Fruit fly (Drosophila melanogaster) whole organism, embryonic: ENCODE results near the gene flw.

ENCODE experiments used
- Bdp1 ChIP-seq: fragments of 200-800 bp; sonication (Bioruptor generic); optimal IDR thresholded peaks from 3 replicates; lab custom pipeline; 2016; ENCODE audit warnings: missing biosample characterization, missing genetic modification characterization
- Blimp-1 ChIP-seq: fragments of 200-800 bp; sonication (Bioruptor generic); optimal IDR thresholded peaks from 3 replicates; lab custom pipeline; 2018; ENCODE audit warnings: missing biosample characterization, missing genetic modification characterization, mild to moderate bottlenecking, moderate library complexity, missing genetic modification reagents
- CG1024 ChIP-seq: fragments of 200-800 bp; sonication (Bioruptor generic); IDR thresholded peaks from 2 replicates; pipeline ENCODE4 v1.3.6; 2022; ENCODE audit warnings: missing biosample characterization, missing genetic modification characterization
- CG10565 ChIP-seq: fragments of 200-800 bp; sonication (Bioruptor generic); optimal IDR thresholded peaks from 3 replicates; lab custom pipeline; 2016; ENCODE audit warnings: missing biosample characterization, mild to moderate bottlenecking, missing genetic modification characterization
- CG12236 ChIP-seq: fragments of 200-800 bp; sonication (Bioruptor generic); optimal IDR thresholded peaks from 2 replicates; lab custom pipeline; 2016; ENCODE audit warnings: missing biosample characterization, missing genetic modification characterization
- CG12299 ChIP-seq: fragments of 200-800 bp; sonication (Bioruptor generic); optimal IDR thresholded peaks from 2 replicates; lab custom pipeline; 2018; ENCODE audit warnings: missing biosample characterization, mild to moderate bottlenecking, missing genetic modification characterization
- CG1233 ChIP-seq: fragments of 200-800 bp; sonication (Bioruptor generic); optimal IDR thresholded peaks from 4 replicates; lab custom pipeline; 2018; ENCODE audit warnings: missing biosample characterization, mild to moderate bottlenecking, missing genetic modification characterization
- CG12744 ChIP-seq: fragments of 200-800 bp; sonication (Bioruptor generic); optimal IDR thresholded peaks from 2 replicates; lab custom pipeline; 2016; ENCODE audit warnings: missing biosample characterization, missing genetic modification characterization
- CG13424 ChIP-seq: fragments of 200-800 bp; sonication (Bioruptor generic); optimal IDR thresholded peaks from 2 replicates; lab custom pipeline; 2019; ENCODE audit warnings: missing biosample characterization, mild to moderate bottlenecking, missing genetic modification characterization, moderate library complexity
- CG14965 ChIP-seq: fragments of 200-800 bp; sonication (Bioruptor generic); optimal IDR thresholded peaks from 2 replicates; lab custom pipeline; 2016; ENCODE audit warnings: missing biosample characterization, missing genetic modification characterization, borderline replicate concordance
- CG15514 ChIP-seq: fragments of 200-800 bp; sonication (Bioruptor generic); optimal IDR thresholded peaks from 3 replicates; lab custom pipeline; 2017; ENCODE audit warnings: missing biosample characterization, missing genetic modification characterization, mild to moderate bottlenecking, moderate library complexity, missing genetic modification reagents
- CG16779 ChIP-seq: fragments of 200-800 bp; sonication (Bioruptor generic); IDR thresholded peaks from 2 replicates; pipeline ENCODE4 v1.3.6; 2022; ENCODE audit warnings: missing biosample characterization, missing genetic modification characterization
- CG17359 ChIP-seq: fragments of 200-800 bp; sonication (Bioruptor generic); optimal IDR thresholded peaks from 3 replicates; lab custom pipeline; 2018; ENCODE audit warnings: missing biosample characterization, mild to moderate bottlenecking, missing genetic modification characterization, moderate library complexity
- CG18764 ChIP-seq: fragments of 200-800 bp; sonication (Bioruptor generic); optimal IDR thresholded peaks from 3 replicates; lab custom pipeline; 2016; ENCODE audit warnings: missing biosample characterization, missing genetic modification characterization
- CG2202 ChIP-seq: fragments of 200-800 bp; sonication (Bioruptor generic); optimal IDR thresholded peaks from 2 replicates; lab custom pipeline; 2018; ENCODE audit warnings: missing biosample characterization, mild to moderate bottlenecking, missing genetic modification characterization
- CG3065 ChIP-seq: fragments of 200-800 bp; sonication (Bioruptor generic); optimal IDR thresholded peaks from 2 replicates; lab custom pipeline; 2016; ENCODE audit warnings: missing biosample characterization, missing genetic modification characterization
- CG32532 ChIP-seq: fragments of 200-800 bp; sonication (Bioruptor generic); IDR thresholded peaks from 2 replicates; pipeline ENCODE4 v1.3.6; 2022; ENCODE audit warnings: missing biosample characterization, missing genetic modification characterization
- CG3407 ChIP-seq: fragments of 200-800 bp; sonication (Bioruptor generic); optimal IDR thresholded peaks from 2 replicates; lab custom pipeline; 2018; ENCODE audit warnings: missing biosample characterization, mild to moderate bottlenecking, missing genetic modification characterization
- CG4360 ChIP-seq: fragments of 200-800 bp; sonication (Bioruptor generic); IDR thresholded peaks from 2 replicates; pipeline ENCODE4 v1.3.6; 2022; ENCODE audit warnings: missing biosample characterization, missing genetic modification characterization
- CG6254 ChIP-seq: fragments of 200-800 bp; sonication (Bioruptor generic); optimal IDR thresholded peaks from 3 replicates; lab custom pipeline; 2017; ENCODE audit warnings: mild to moderate bottlenecking, missing biosample characterization, missing genetic modification reagents, missing genetic modification characterization
- CG6689 ChIP-seq: fragments of 200-800 bp; sonication (Bioruptor generic); IDR thresholded peaks from 2 replicates; pipeline ENCODE4 v1.3.6; 2022; ENCODE audit warnings: missing biosample characterization, missing genetic modification characterization
- CG7745 ChIP-seq: fragments of 200-800 bp; sonication (Bioruptor generic); optimal IDR thresholded peaks from 2 replicates; lab custom pipeline; 2018; ENCODE audit warnings: missing biosample characterization, mild to moderate bottlenecking, missing genetic modification characterization, moderate library complexity
- CG8089 ChIP-seq: fragments of 200-800 bp; sonication (Bioruptor generic); optimal IDR thresholded peaks from 3 replicates; lab custom pipeline; 2016; ENCODE audit warnings: missing biosample characterization, missing genetic modification characterization
- CG9817 ChIP-seq: fragments of 200-800 bp; sonication (Bioruptor generic); optimal IDR thresholded peaks from 2 replicates; lab custom pipeline; 2018; ENCODE audit warnings: missing biosample characterization, mild to moderate bottlenecking, missing genetic modification characterization, moderate library complexity
- CoRest ChIP-seq: fragments of 200-800 bp; sonication (Bioruptor generic); optimal IDR thresholded peaks from 3 replicates; lab custom pipeline; 2018; ENCODE audit warnings: missing biosample characterization, mild to moderate bottlenecking, missing genetic modification characterization, moderate library complexity
- Fer2 ChIP-seq: fragments of 200-800 bp; sonication (Bioruptor generic); optimal IDR thresholded peaks from 2 replicates; lab custom pipeline; 2018; ENCODE audit warnings: missing biosample characterization, mild to moderate bottlenecking, missing genetic modification characterization, moderate library complexity
- GATAe ChIP-seq: fragments of 200-800 bp; sonication (Bioruptor generic); conservative IDR thresholded peaks from 2 replicates; pipeline ENCODE4 v1.3.6; 2022; ENCODE audit warnings: missing biosample characterization, missing genetic modification characterization
- Lim3 ChIP-seq: fragments of 200-800 bp; sonication (Bioruptor generic); IDR thresholded peaks from 2 replicates; pipeline ENCODE4 v1.3.6; 2022; ENCODE audit warnings: missing biosample characterization, missing genetic modification characterization
- MTF-1 ChIP-seq: fragments of 200-800 bp; sonication (Bioruptor generic); optimal IDR thresholded peaks from 2 replicates; lab custom pipeline; 2018; ENCODE audit warnings: missing biosample characterization, mild to moderate bottlenecking, missing genetic modification characterization, borderline replicate concordance
- NK7.1 ChIP-seq: fragments of 200-800 bp; sonication (Bioruptor generic); optimal IDR thresholded peaks from 3 replicates; lab custom pipeline; 2016; ENCODE audit warnings: missing biosample characterization, missing genetic modification characterization
- Neu2 ChIP-seq: fragments of 200-800 bp; sonication (Bioruptor generic); optimal IDR thresholded peaks from 3 replicates; lab custom pipeline; 2016; ENCODE audit warnings: missing biosample characterization, missing genetic modification characterization, borderline replicate concordance
- Sin3A ChIP-seq: fragments of >200 bp; optimal IDR thresholded peaks from 2 replicates; lab custom pipeline; 2018
- Sry-β ChIP-seq: fragments of 200-800 bp; sonication (Bioruptor generic); optimal IDR thresholded peaks from 2 replicates; lab custom pipeline; 2018; ENCODE audit warnings: missing biosample characterization, mild to moderate bottlenecking, missing genetic modification characterization, moderate library complexity
- Ssrp ChIP-seq: fragments of 200-800 bp; sonication (Bioruptor generic); optimal IDR thresholded peaks from 2 replicates; lab custom pipeline; 2018; ENCODE audit warnings: missing biosample characterization, mild to moderate bottlenecking, missing genetic modification characterization, moderate library complexity
- Trl ChIP-seq, 3 experiments: fragments of >200 bp in 2 of 3; fragments of 200-800 bp in 1 of 3; sonication (Bioruptor generic) in 1 of 3; optimal IDR thresholded peaks; 2 replicates in 1 of 3; 3 replicates in 2 of 3; lab custom pipeline; 2016 to 2017; ENCODE audit warnings: missing biosample characterization in 1 of 3, missing genetic modification characterization in 1 of 3
- Usf ChIP-seq: fragments of 200-800 bp; sonication (Bioruptor generic); optimal IDR thresholded peaks from 2 replicates; lab custom pipeline; 2017; ENCODE audit warnings: missing genotype, missing biosample characterization, missing genetic modification characterization
- ase ChIP-seq: fragments of 200-800 bp; sonication (Bioruptor generic); IDR thresholded peaks from 3 replicates; pipeline ENCODE4 v1.3.6; 2022; ENCODE audit warnings: missing biosample characterization, missing genetic modification characterization
- bcd ChIP-seq: fragments of 200-800 bp; sonication (Bioruptor generic); optimal IDR thresholded peaks from 2 replicates; lab custom pipeline; 2017; ENCODE audit warnings: missing biosample characterization, mild to moderate bottlenecking, missing genetic modification characterization
- cas ChIP-seq: fragments of 200-800 bp; sonication (Bioruptor generic); IDR thresholded peaks from 2 replicates; pipeline ENCODE4 v1.3.6; 2022; ENCODE audit warnings: missing biosample characterization, missing genetic modification characterization
- chif ChIP-seq, 2 experiments: fragments of 200-800 bp; sonication (Bioruptor generic); optimal IDR thresholded peaks; 3 replicates each; lab custom pipeline; 2016; ENCODE audit warnings: missing biosample characterization in 2 of 2, missing genetic modification characterization in 2 of 2
- esg ChIP-seq: fragments of 200-800 bp; sonication (Bioruptor generic); conservative IDR thresholded peaks from 2 replicates; pipeline ENCODE4 v1.3.6; 2022; ENCODE audit warnings: missing biosample characterization, missing genetic modification characterization
- fd102C ChIP-seq: fragments of 200-800 bp; sonication (Bioruptor generic); optimal IDR thresholded peaks from 2 replicates; lab custom pipeline; 2018; ENCODE audit warnings: missing biosample characterization, mild to moderate bottlenecking, missing genetic modification characterization, moderate library complexity
- ham ChIP-seq: fragments of 200-800 bp; sonication (Bioruptor generic); IDR thresholded peaks from 2 replicates; pipeline ENCODE4 v1.3.6; 2022; ENCODE audit warnings: missing biosample characterization, missing genetic modification characterization
- knrl ChIP-seq: fragments of 200-800 bp; sonication (Bioruptor generic); IDR thresholded peaks from 3 replicates; pipeline ENCODE4 v1.3.6; 2022; ENCODE audit warnings: missing biosample characterization, missing genetic modification characterization; ENCODE audit not compliant: partially characterized antibody
- nerfin-2 ChIP-seq: fragments of 200-800 bp; sonication (Bioruptor generic); IDR thresholded peaks from 2 replicates; pipeline ENCODE4 v1.3.6; 2022; ENCODE audit warnings: missing biosample characterization, missing genetic modification characterization; ENCODE audit not compliant: partially characterized antibody
- peb ChIP-seq: fragments of 200-800 bp; sonication (Bioruptor generic); IDR thresholded peaks from 2 replicates; pipeline ENCODE4 v1.3.6; 2022; ENCODE audit warnings: missing biosample characterization, missing genetic modification characterization
- pnt ChIP-seq: fragments of 200-800 bp; sonication (Bioruptor generic); optimal IDR thresholded peaks from 3 replicates; lab custom pipeline; 2016; ENCODE audit warnings: missing biosample characterization, missing genetic modification characterization
- run ChIP-seq: fragments of 200-800 bp; sonication (Bioruptor generic); optimal IDR thresholded peaks from 3 replicates; lab custom pipeline; 2018; ENCODE audit warnings: missing biosample characterization, mild to moderate bottlenecking, missing genetic modification characterization
- slou ChIP-seq: fragments of 200-800 bp; sonication (Bioruptor generic); optimal IDR thresholded peaks from 3 replicates; lab custom pipeline; 2016; ENCODE audit warnings: missing biosample characterization, missing genetic modification characterization
- sqz ChIP-seq: fragments of 200-800 bp; sonication (Bioruptor generic); optimal IDR thresholded peaks from 3 replicates; lab custom pipeline; 2018; ENCODE audit warnings: missing biosample characterization, mild to moderate bottlenecking, missing genetic modification characterization
- unc-4 ChIP-seq: fragments of 200-800 bp; sonication (Bioruptor generic); IDR thresholded peaks from 2 replicates; pipeline ENCODE4 v1.3.6; 2022; ENCODE audit warnings: missing biosample characterization, missing genetic modification characterization; ENCODE audit not compliant: partially characterized antibody

The flw gene

DNA sequence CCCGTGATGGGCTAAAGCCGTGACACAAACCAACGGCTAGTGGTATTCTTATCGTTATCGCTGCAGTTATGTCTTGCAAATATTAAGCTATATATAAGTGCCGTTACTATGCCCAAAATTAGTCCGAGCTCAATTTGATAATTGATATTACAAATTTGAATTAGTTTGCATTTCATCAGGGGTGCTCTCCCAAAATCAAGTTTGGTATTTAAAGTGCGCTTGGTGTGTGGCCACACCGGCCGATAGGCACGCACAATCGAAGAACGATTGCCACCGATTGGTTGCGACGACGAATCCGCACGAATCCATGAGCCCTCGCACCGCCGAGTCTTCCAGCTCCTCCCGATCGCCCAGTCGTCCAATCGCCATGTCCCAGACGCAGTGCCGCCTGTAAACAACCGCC lies 18.0 kb upstream of the flw start, which contains the start of gene CG17841 (continued):
- TF ChIP-seq sqz (GFP tag; lab: Kevin White, UChicago) (no peak), CG3065 (GFP tag; lab: Kevin White, UChicago) (no peak), CG4360 (no peak), CG17359 (tag; lab: Kevin White, UChicago) (no peak), CG12299 (no peak), CoRest (tag; lab: Kevin White, UChicago) (peak; percentile 48), CG32532 (GFP tag; lab: Robert Waterston, UW) (no peak), CG1024 (GFP tag; lab: Robert Waterston, UW) (no peak), NK7.1 (GFP tag; lab: Kevin White, UChicago) (no peak), Usf (GFP tag; lab: Kevin White, UChicago) (no peak), pnt (GFP tag; lab: Kevin White, UChicago) (no peak), Sin3A (lab: Kevin White, UChicago) (peak; percentile 87), knrl (GFP tag; lab: Robert Waterston, UW) (peak; percentile 55), CG10565 (GFP tag; lab: Kevin White, UChicago) (no peak), CG6254 (GFP tag; lab: Kevin White, UChicago) (no peak), Bdp1 (no peak), CG9817 (tag; lab: Kevin White, UChicago) (no peak), ase (GFP tag; lab: Robert Waterston, UW) (no peak), Ssrp (tag; lab: Kevin White, UChicago) (no peak), CG18764 (GFP tag; lab: Kevin White, UChicago) (no peak), CG14965 (GFP tag; lab: Kevin White, UChicago) (no peak), CG7745 (tag; lab: Kevin White, UChicago) (no peak), CG1233 (GFP tag; lab: Kevin White, UChicago) (no peak), run (no peak), slou (GFP tag; lab: Kevin White, UChicago) (no peak), unc-4 (GFP tag; lab: Robert Waterston, UW) (peak; percentile 62), MTF-1 (GFP tag; lab: Kevin White, UChicago) (no peak), CG12236 (GFP tag; lab: Kevin White, UChicago) (no peak), CG15514 (peak; percentile 66), peb (GFP tag; lab: Robert Waterston, UW) (no peak), CG6689 (GFP tag; lab: Robert Waterston, UW) (no peak), CG3407 (GFP tag; lab: Kevin White, UChicago) (no peak), CG13424 (tag; lab: Kevin White, UChicago) (no peak), fd102C (GFP tag; lab: Kevin White, UChicago) (no peak), Trl (optimal IDR thresholded peaks at IDR 0.05; lab: Kevin White, UChicago) (no peak), Trl (GFP tag; optimal IDR thresholded peaks at IDR 0.05; lab: Kevin White, UChicago) (no peak), esg (GFP tag; lab: Robert Waterston, UW) (no peak), CG8089 (GFP tag; lab: Kevin White, UChicago) (no peak), bcd (GFP tag; lab: Kevin White, UChicago) (no peak), cas (GFP tag; lab: Robert Waterston, UW) (no peak), ham (GFP tag; lab: Robert Waterston, UW) (no peak), nerfin-2 (GFP tag; lab: Robert Waterston, UW) (peak; percentile 44; the same call in 1 of the 2 replicates), CG2202 (no peak), Neu2 (GFP tag; lab: Kevin White, UChicago) (peak; percentile 84), Lim3 (no peak), chif (GFP tag; optimal IDR thresholded peaks at IDR 0.05; lab: Kevin White, UChicago) (no peak), CG16779 (GFP tag; lab: Robert Waterston, UW) (no peak), CG12744 (GFP tag; lab: Kevin White, UChicago) (no peak), Fer2 (tag; lab: Kevin White, UChicago) (no peak), GATAe (GFP tag; lab: Robert Waterston, UW) (no peak), Sry-β (GFP tag; lab: Kevin White, UChicago) (no peak), Blimp-1 (GFP tag; lab: Kevin White, UChicago) (no peak)
